Worm (Caenorhabditis elegans) whole organism, young adult: Measurements from ENCODE around the gene F56A11.4.

Source experiments
- dox-1 ChIP-seq: fragments of 200-800 bp; sonication (Bioruptor generic); IDR thresholded peaks from 2 replicates; pipeline ENCODE4 v1.3.6; 2022; ENCODE audit warnings: missing genetic modification reagents, missing genetic modification characterization, missing compliant biosample characterization
- hrde-1 ChIP-seq: sonication (generic microtip); optimal IDR thresholded peaks from 2 replicates; lab custom pipeline; 2016; ENCODE audit warnings: missing genetic modification characterization, mild to moderate bottlenecking, missing compliant biosample characterization, moderate library complexity, missing genotype, missing genetic modification reagents, borderline replicate concordance
- madf-6 ChIP-seq: fragments of 200-800 bp; sonication (Bioruptor generic); IDR thresholded peaks from 2 replicates; pipeline ENCODE4 v1.3.6; 2022; ENCODE audit warnings: missing genetic modification reagents, missing genetic modification characterization, missing compliant biosample characterization
- mcd-1 ChIP-seq: fragments of 200-800 bp; sonication (Bioruptor generic); IDR thresholded peaks from 2 replicates; pipeline ENCODE4 v1.3.6; 2022; ENCODE audit warnings: missing genetic modification reagents, missing genetic modification characterization, missing compliant biosample characterization
- tlf-1 ChIP-seq: fragments of 200-800 bp; sonication (Bioruptor generic); optimal IDR thresholded peaks from 2 replicates; lab custom pipeline; 2018; ENCODE audit warnings: mild to moderate bottlenecking, missing genetic modification characterization, missing compliant biosample characterization
- unc-62 ChIP-seq: fragments of 150-350 bp; optimal IDR thresholded peaks from 2 replicates; lab custom pipeline; 2014; ENCODE audit warnings: missing biosample characterization, missing genetic modification reagents, missing genetic modification characterization

- TF ChIP-seq hrde-1 (tag; lab: Kevin White, UChicago) (no peak), dox-1 (GFP tag; lab: Robert Waterston, UW) (no peak), unc-62 (GFP tag; lab: Kevin White, UChicago) (no peak), madf-6 (no peak), tlf-1 (GFP tag; lab: Kevin White, UChicago) (no peak), mcd-1 (GFP tag; lab: Robert Waterston, UW) (no peak)
These were observed 23.7 kb upstream of the F56A11.4 start, which contains the start of gene W03G1.2 for ce11 chrIV:524352-524751.
